Worm (Caenorhabditis elegans) whole organism, midembryonic: Measurements from ENCODE around the gene mgrn-1.

Experiments
- T22C8.4 ChIP-seq: fragments of 200-800 bp; sonication (Bioruptor generic); IDR thresholded peaks from 2 replicates; pipeline ENCODE4 v1.3.6; 2022; ENCODE audit warnings: missing genetic modification characterization, missing compliant biosample characterization
- cog-1 ChIP-seq: sonication (generic microtip); optimal IDR thresholded peaks from 2 replicates; lab custom pipeline; 2016; ENCODE audit warnings: missing genetic modification characterization, missing compliant biosample characterization
- flt-1 ChIP-seq: fragments of 200-800 bp; sonication (Bioruptor generic); IDR thresholded peaks from 2 replicates; pipeline ENCODE4 v1.3.6; 2022; ENCODE audit warnings: missing genetic modification characterization, missing compliant biosample characterization
- med-1 ChIP-seq: sonication (generic microtip); optimal IDR thresholded peaks from 2 replicates; lab custom pipeline; 2017; ENCODE audit warnings: missing genetic modification characterization, mild to moderate bottlenecking, missing compliant biosample characterization, antibody characterized with exemption, missing genetic modification reagents; ENCODE audit not compliant: insufficient read depth
- ref-1 ChIP-seq: fragments of 200-800 bp; sonication (Bioruptor generic); conservative IDR thresholded peaks from 2 replicates; pipeline ENCODE4 v1.3.6; 2022; ENCODE audit warnings: missing genetic modification reagents, missing genetic modification characterization, missing compliant biosample characterization
- tab-1 ChIP-seq: fragments of 200-800 bp; sonication (Bioruptor generic); IDR thresholded peaks from 2 replicates; pipeline ENCODE4 v1.3.6; 2022; ENCODE audit warnings: missing genetic modification characterization, missing compliant biosample characterization

DNA sequence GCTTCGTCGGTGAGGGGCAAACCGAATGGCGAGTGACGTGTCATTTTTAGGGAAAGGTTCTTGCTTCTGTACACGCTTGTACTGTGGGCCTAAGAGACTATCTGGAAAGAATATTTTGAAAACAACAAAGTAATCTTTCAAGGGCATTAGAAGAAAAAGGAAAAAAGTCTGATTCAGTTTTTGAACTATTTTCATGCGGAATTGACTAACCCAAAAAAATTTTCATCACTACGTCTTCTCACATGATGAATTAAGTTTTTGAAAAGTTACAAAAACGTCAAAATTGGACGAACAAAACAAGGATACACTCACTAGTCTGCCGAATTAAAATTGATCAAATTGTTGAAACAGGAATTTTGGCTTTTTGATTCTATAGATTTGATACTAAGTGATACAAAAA lies 8.8 kb upstream of the mgrn-1 start, which contains the start of gene C11H1.9:
- TF ChIP-seq med-1 (GFP tag; lab: Kevin White, UChicago) (no peak), cog-1 (tag; lab: Kevin White, UChicago) (no peak), ref-1 (no peak), tab-1 (GFP tag; lab: Robert Waterston, UW) (no peak), T22C8.4 (GFP tag; lab: Robert Waterston, UW) (no peak), flt-1 (GFP tag; lab: Robert Waterston, UW) (no peak)
